Worm (Caenorhabditis elegans) whole organism, L4 larva: ENCODE results near the gene C05B5.1.

Experiments used
- T20F7.1 ChIP-seq: fragments of 200-800 bp; sonication (Bioruptor generic); optimal IDR thresholded peaks from 2 replicates; lab custom pipeline; 2018; ENCODE audit warnings: mild to moderate bottlenecking, missing genetic modification characterization, missing compliant biosample characterization
- ZK546.5 ChIP-seq, 2 experiments: sonication (generic microtip); optimal IDR thresholded peaks; 2 replicates each; lab custom pipeline; 2017; ENCODE audit warnings: missing biosample characterization in 2 of 2, missing genetic modification characterization in 2 of 2
- ama-1 ChIP-seq: fragments of 150-350 bp; optimal IDR thresholded peaks from 2 replicates; lab custom pipeline; 2014; ENCODE audit warnings: inconsistent platforms, mixed read lengths
- arid-1 ChIP-seq: fragments of 200-800 bp; sonication (Bioruptor generic); conservative IDR thresholded peaks from 2 replicates; pipeline ENCODE4 v1.3.6; 2022; ENCODE audit warnings: missing genetic modification reagents, missing genetic modification characterization, missing compliant biosample characterization
- ceh-82 ChIP-seq: sonication (generic microtip); optimal IDR thresholded peaks from 2 replicates; lab custom pipeline; 2017; ENCODE audit warnings: missing biosample characterization, missing genetic modification characterization
- dve-1 ChIP-seq: sonication (generic microtip); optimal IDR thresholded peaks from 2 replicates; lab custom pipeline; 2017; ENCODE audit warnings: antibody characterized with exemption, mild to moderate bottlenecking, missing genetic modification characterization, missing compliant biosample characterization; ENCODE audit not compliant: insufficient read depth
- madf-5 ChIP-seq, 2 experiments: fragments of 200-800 bp; sonication (Bioruptor generic); IDR thresholded peaks; 2 replicates each; pipeline ENCODE4 v1.3.6; 2022; ENCODE audit warnings: missing compliant biosample characterization in 2 of 2, missing genetic modification characterization in 2 of 2
- madf-9 ChIP-seq: fragments of 200-800 bp; sonication (Bioruptor generic); conservative IDR thresholded peaks from 2 replicates; pipeline ENCODE4 v1.3.6; 2022; ENCODE audit warnings: missing genetic modification reagents, missing genetic modification characterization, missing compliant biosample characterization
- php-3 ChIP-seq: fragments of 200-800 bp; sonication (Bioruptor generic); IDR thresholded peaks from 2 replicates; pipeline ENCODE4 v1.3.6; 2022; ENCODE audit warnings: missing genetic modification reagents, missing genetic modification characterization, missing compliant biosample characterization
- pqm-1 ChIP-seq: sonication (generic microtip); optimal IDR thresholded peaks from 2 replicates; lab custom pipeline; 2017; ENCODE audit warnings: missing biosample characterization, missing genetic modification characterization
- sdz-12 ChIP-seq: fragments of 200-800 bp; sonication (Bioruptor generic); optimal IDR thresholded peaks from 2 replicates; lab custom pipeline; 2018; ENCODE audit warnings: mild to moderate bottlenecking, missing genetic modification characterization, missing compliant biosample characterization
- unc-62 ChIP-seq, 3 experiments: fragments of 150-350 bp in 1 of 3; sonication (generic microtip); optimal IDR thresholded peaks in 2 of 3; peaks in 1 of 3; 1 replicate in 1 of 3; 2 replicates in 2 of 3; lab custom pipeline; 2014 to 2017; ENCODE audit warnings: missing biosample characterization in 3 of 3, missing genetic modification characterization in 3 of 3, missing genetic modification reagents in 3 of 3, missing genotype in 1 of 3
- ztf-11 ChIP-seq: fragments of 150-350 bp; optimal IDR thresholded peaks from 2 replicates; lab custom pipeline; 2014; ENCODE audit warnings: missing biosample characterization, missing genetic modification characterization

DNA sequence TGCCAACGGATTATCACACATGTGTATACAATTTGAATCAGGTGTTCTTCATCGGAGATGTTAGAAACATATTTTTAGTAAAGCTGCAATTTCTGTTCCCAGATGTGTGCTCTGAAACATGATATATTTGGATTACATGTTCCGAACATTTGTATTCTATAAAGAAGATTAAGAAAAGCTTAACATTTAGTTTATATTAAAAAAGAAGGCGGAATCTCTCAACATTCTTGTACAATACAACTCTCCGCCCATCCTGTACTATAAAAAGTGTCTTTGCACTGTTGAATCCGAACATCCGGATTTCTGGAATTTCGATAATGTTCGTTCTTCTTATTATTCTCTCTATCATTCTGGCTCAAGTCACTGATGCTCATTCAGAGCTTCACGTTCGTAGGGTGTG, 39.7 kb upstream of the C05B5.1 start, which contains the start of gene ins-23:
- no peak for TF ChIP-seq unc-62 (GFP tag; optimal IDR thresholded peaks at IDR 0.05 in 1 of 2; lab: Kevin White, UChicago)
- TF ChIP-seq unc-62 (tag; optimal IDR thresholded peaks at IDR 0.05; lab: Kevin White, UChicago), result no peak
- TF ChIP-seq ceh-82, result no peak
- TF ChIP-seq pqm-1, result no peak
- no peak for TF ChIP-seq T20F7.1
- no peak for TF ChIP-seq dve-1
- TF ChIP-seq madf-5 (GFP tag; IDR thresholded peaks at IDR 0.05; lab: Robert Waterston, UW), result no peak
- TF ChIP-seq sdz-12 (GFP tag; lab: Kevin White, UChicago), result no peak
- no peak for TF ChIP-seq ama-1
- TF ChIP-seq ztf-11 (tag; lab: Kevin White, UChicago), result no peak
- no peak for TF ChIP-seq madf-9
- TF ChIP-seq ZK546.5 (tag; optimal IDR thresholded peaks at IDR 0.05; lab: Kevin White, UChicago), result no peak
- TF ChIP-seq php-3 (GFP tag; lab: Robert Waterston, UW), result no peak
- no peak for TF ChIP-seq arid-1 (GFP tag; lab: Robert Waterston, UW)
